Fruit fly (Drosophila melanogaster) whole organism, embryonic: ENCODE measurements around the gene CG42489.

ENCODE experiments used
- Bteb2 ChIP-seq: fragments of 200-800 bp; sonication (Bioruptor generic); optimal IDR thresholded peaks from 2 replicates; lab custom pipeline; 2016; ENCODE audit warnings: missing biosample characterization, missing genetic modification characterization
- CG10267 ChIP-seq: fragments of 200-800 bp; sonication (Bioruptor generic); optimal IDR thresholded peaks from 2 replicates; lab custom pipeline; 2018; ENCODE audit warnings: missing biosample characterization, mild to moderate bottlenecking, missing genetic modification characterization, moderate library complexity
- CG10654 ChIP-seq: fragments of 200-800 bp; sonication (Bioruptor generic); optimal IDR thresholded peaks from 2 replicates; lab custom pipeline; 2016; ENCODE audit warnings: missing biosample characterization, missing genetic modification characterization
- CG13424 ChIP-seq: fragments of 200-800 bp; sonication (Bioruptor generic); optimal IDR thresholded peaks from 2 replicates; lab custom pipeline; 2019; ENCODE audit warnings: missing biosample characterization, mild to moderate bottlenecking, missing genetic modification characterization, moderate library complexity
- CG15269 ChIP-seq: fragments of 200-800 bp; sonication (Bioruptor generic); optimal IDR thresholded peaks from 2 replicates; lab custom pipeline; 2018; ENCODE audit warnings: missing biosample characterization, mild to moderate bottlenecking, missing genetic modification characterization, moderate library complexity
- CG15479 ChIP-seq: fragments of 200-800 bp; sonication (Bioruptor generic); optimal IDR thresholded peaks from 3 replicates; lab custom pipeline; 2019; ENCODE audit warnings: missing biosample characterization, mild to moderate bottlenecking, missing genetic modification characterization, moderate library complexity
- CG1647 ChIP-seq: fragments of 200-800 bp; sonication (Bioruptor generic); optimal IDR thresholded peaks from 3 replicates; lab custom pipeline; 2016; ENCODE audit warnings: missing biosample characterization, missing genetic modification characterization
- CG16813 ChIP-seq: fragments of 200-800 bp; sonication (Bioruptor generic); IDR thresholded peaks from 3 replicates; pipeline ENCODE4 v1.3.6; 2022; ENCODE audit warnings: missing biosample characterization, missing genetic modification characterization; ENCODE audit not compliant: partially characterized antibody
- CG17361 ChIP-seq: fragments of 200-800 bp; sonication (Bioruptor generic); IDR thresholded peaks from 3 replicates; pipeline ENCODE4 v1.3.6; 2022; ENCODE audit warnings: missing biosample characterization, missing genetic modification characterization
- CG2889 ChIP-seq: fragments of 200-800 bp; sonication (Bioruptor generic); IDR thresholded peaks from 3 replicates; pipeline ENCODE4 v1.3.6; 2022; ENCODE audit warnings: missing biosample characterization, missing genetic modification characterization
- CG32772 ChIP-seq: fragments of 200-800 bp; sonication (Bioruptor generic); IDR thresholded peaks from 2 replicates; pipeline ENCODE4 v1.3.6; 2022; ENCODE audit warnings: missing biosample characterization, missing genetic modification characterization
- CG3838 ChIP-seq: fragments of 200-800 bp; sonication (Bioruptor generic); optimal IDR thresholded peaks from 3 replicates; lab custom pipeline; 2016; ENCODE audit warnings: missing biosample characterization, missing genetic modification characterization
- CG7372 ChIP-seq: fragments of 200-800 bp; sonication (Bioruptor generic); IDR thresholded peaks from 2 replicates; pipeline ENCODE4 v1.3.6; 2022; ENCODE audit warnings: missing biosample characterization, missing genetic modification characterization
- CG7556 ChIP-seq: fragments of 200-800 bp; sonication (Bioruptor generic); optimal IDR thresholded peaks from 2 replicates; lab custom pipeline; 2017; ENCODE audit warnings: missing biosample characterization, mild to moderate bottlenecking, missing genetic modification characterization
- CG7745 ChIP-seq: fragments of 200-800 bp; sonication (Bioruptor generic); optimal IDR thresholded peaks from 2 replicates; lab custom pipeline; 2018; ENCODE audit warnings: missing biosample characterization, mild to moderate bottlenecking, missing genetic modification characterization, moderate library complexity
- CG9932 ChIP-seq: fragments of 200-800 bp; sonication (Bioruptor generic); IDR thresholded peaks from 2 replicates; pipeline ENCODE4 v1.3.6; 2022; ENCODE audit warnings: missing biosample characterization, missing genetic modification characterization
- Dad ChIP-seq: fragments of 200-800 bp; sonication (Bioruptor generic); optimal IDR thresholded peaks from 3 replicates; lab custom pipeline; 2016; ENCODE audit warnings: missing biosample characterization, missing genetic modification characterization
- Doc2 ChIP-seq: fragments of 200-800 bp; sonication (Bioruptor generic); IDR thresholded peaks from 2 replicates; pipeline ENCODE4 v1.3.6; 2022; ENCODE audit warnings: missing biosample characterization, missing genetic modification characterization
- E2f2 ChIP-seq: fragments of 200-800 bp; sonication (Bioruptor generic); IDR thresholded peaks from 2 replicates; pipeline ENCODE4 v1.3.6; 2022; ENCODE audit warnings: missing biosample characterization, missing genetic modification characterization
- Hr39 ChIP-seq: fragments of >200 bp; optimal IDR thresholded peaks from 2 replicates; lab custom pipeline; 2017
- Jarid2 ChIP-seq: fragments of 200-800 bp; sonication (Bioruptor generic); optimal IDR thresholded peaks from 3 replicates; lab custom pipeline; 2017; ENCODE audit warnings: mild to moderate bottlenecking, missing biosample characterization, missing genetic modification reagents, missing genetic modification characterization
- Kr ChIP-seq: fragments of 200-800 bp; sonication (Bioruptor generic); optimal IDR thresholded peaks from 2 replicates; lab custom pipeline; 2017; ENCODE audit warnings: missing biosample characterization, mild to moderate bottlenecking, missing genetic modification characterization
- Lim3 ChIP-seq: fragments of 200-800 bp; sonication (Bioruptor generic); IDR thresholded peaks from 2 replicates; pipeline ENCODE4 v1.3.6; 2022; ENCODE audit warnings: missing biosample characterization, missing genetic modification characterization
- Meics ChIP-seq: fragments of 200-800 bp; sonication (Bioruptor generic); optimal IDR thresholded peaks from 2 replicates; lab custom pipeline; 2017; ENCODE audit warnings: missing biosample characterization, mild to moderate bottlenecking, missing genetic modification characterization
- Nf-YB ChIP-seq: fragments of 200-800 bp; sonication (Bioruptor generic); optimal IDR thresholded peaks from 3 replicates; lab custom pipeline; 2019; ENCODE audit warnings: missing biosample characterization, mild to moderate bottlenecking, missing genetic modification characterization, moderate library complexity
- Oli ChIP-seq: fragments of 200-800 bp; sonication (Bioruptor generic); optimal IDR thresholded peaks from 2 replicates; lab custom pipeline; 2018; ENCODE audit warnings: missing biosample characterization, mild to moderate bottlenecking, missing genetic modification characterization, moderate library complexity
- Poxn ChIP-seq: fragments of 200-800 bp; sonication (Bioruptor generic); IDR thresholded peaks from 2 replicates; pipeline ENCODE4 v1.3.6; 2022; ENCODE audit warnings: missing biosample characterization, missing genetic modification characterization
- Sox100B ChIP-seq: fragments of 200-800 bp; sonication (Bioruptor generic); optimal IDR thresholded peaks from 3 replicates; lab custom pipeline; 2018; ENCODE audit warnings: missing biosample characterization, mild to moderate bottlenecking, missing genetic modification characterization
- Stat92E ChIP-seq, 3 experiments: fragments of >200 bp in 2 of 3; fragments of 200-800 bp in 1 of 3; sonication (Bioruptor generic) in 1 of 3; optimal IDR thresholded peaks; 2 replicates each; lab custom pipeline; 2017 to 2019; ENCODE audit warnings: missing biosample characterization in 3 of 3, missing genetic modification characterization in 3 of 3, mild to moderate bottlenecking in 1 of 3, moderate library complexity in 1 of 3
- Vsx1 ChIP-seq: fragments of 200-800 bp; sonication (Bioruptor generic); optimal IDR thresholded peaks from 2 replicates; lab custom pipeline; 2017; ENCODE audit warnings: missing biosample characterization, mild to moderate bottlenecking, missing genetic modification characterization, missing genetic modification reagents
- bsh ChIP-seq, 2 experiments: fragments of 200-800 bp; sonication (Bioruptor generic); optimal IDR thresholded peaks; 2 replicates each; lab custom pipeline; 2017 to 2018; ENCODE audit warnings: mild to moderate bottlenecking in 2 of 2, missing biosample characterization in 2 of 2, missing genetic modification characterization in 2 of 2, moderate library complexity in 1 of 2
- cas ChIP-seq: fragments of 200-800 bp; sonication (Bioruptor generic); IDR thresholded peaks from 2 replicates; pipeline ENCODE4 v1.3.6; 2022; ENCODE audit warnings: missing biosample characterization, missing genetic modification characterization
- cg ChIP-seq: fragments of 200-800 bp; sonication (Bioruptor generic); optimal IDR thresholded peaks from 3 replicates; lab custom pipeline; 2019; ENCODE audit warnings: missing biosample characterization, mild to moderate bottlenecking, missing genetic modification characterization, moderate library complexity
- crp ChIP-seq, 2 experiments: fragments of 200-800 bp; sonication (Bioruptor generic); optimal IDR thresholded peaks; 2 replicates in 1 of 2; 3 replicates in 1 of 2; lab custom pipeline; 2017; ENCODE audit warnings: missing biosample characterization in 2 of 2, missing genetic modification characterization in 2 of 2, mild to moderate bottlenecking in 1 of 2, moderate library complexity in 1 of 2
- dan ChIP-seq: fragments of 200-800 bp; sonication (Bioruptor generic); IDR thresholded peaks from 2 replicates; pipeline ENCODE4 v1.3.6; 2022; ENCODE audit warnings: missing biosample characterization, missing genetic modification characterization
- lilli ChIP-seq: fragments of 200-800 bp; sonication (Bioruptor generic); optimal IDR thresholded peaks from 3 replicates; lab custom pipeline; 2016; ENCODE audit warnings: missing biosample characterization, missing genetic modification characterization
- nerfin-1 ChIP-seq: fragments of 200-800 bp; sonication (Bioruptor generic); optimal IDR thresholded peaks from 3 replicates; lab custom pipeline; 2019; ENCODE audit warnings: missing biosample characterization, mild to moderate bottlenecking, missing genetic modification characterization, moderate library complexity
- nom ChIP-seq: fragments of 200-800 bp; sonication (Bioruptor generic); optimal IDR thresholded peaks from 2 replicates; lab custom pipeline; 2017; ENCODE audit warnings: missing biosample characterization, missing genetic modification characterization, mild to moderate bottlenecking, moderate library complexity, missing genetic modification reagents
- odd ChIP-seq: fragments of 200-800 bp; sonication (Bioruptor generic); optimal IDR thresholded peaks from 2 replicates; lab custom pipeline; 2017; ENCODE audit warnings: missing biosample characterization, mild to moderate bottlenecking, missing genetic modification characterization
- org-1 ChIP-seq: fragments of 200-800 bp; sonication (Bioruptor generic); optimal IDR thresholded peaks from 2 replicates; lab custom pipeline; 2017; ENCODE audit warnings: missing biosample characterization, missing genetic modification characterization
- pan ChIP-seq, 4 experiments: fragments of >200 bp in 3 of 4; fragments of 200-800 bp in 1 of 4; sonication (Bioruptor generic) in 1 of 4; optimal IDR thresholded peaks in 3 of 4; IDR thresholded peaks in 1 of 4; 2 replicates each; pipeline versions ENCODE4 v1.3.6 to Lab custom; 2017 to 2022; ENCODE audit warnings: missing biosample characterization in 2 of 4, missing genetic modification characterization in 2 of 4, mixed read lengths in 1 of 4
- rib ChIP-seq: fragments of 200-800 bp; sonication (Bioruptor generic); IDR thresholded peaks from 2 replicates; pipeline ENCODE4 v1.3.6; 2022; ENCODE audit warnings: missing biosample characterization, missing genetic modification characterization
- ro ChIP-seq: fragments of 200-800 bp; sonication (Bioruptor generic); IDR thresholded peaks from 2 replicates; pipeline ENCODE4 v1.3.6; 2022; ENCODE audit warnings: missing biosample characterization, missing genetic modification characterization
- row ChIP-seq: fragments of 200-800 bp; sonication (Bioruptor generic); IDR thresholded peaks from 3 replicates; pipeline ENCODE4 v1.3.6; 2022; ENCODE audit warnings: missing biosample characterization, missing genetic modification characterization
- sens ChIP-seq: fragments of 200-800 bp; sonication (Bioruptor generic); peaks from one replicate; lab custom pipeline; 2016; ENCODE audit warnings: missing biosample characterization, missing genetic modification characterization
- tap ChIP-seq: fragments of 200-800 bp; optimal IDR thresholded peaks from 3 replicates; lab custom pipeline; 2019; ENCODE audit warnings: missing biosample characterization, mild to moderate bottlenecking, missing genetic modification characterization, moderate library complexity
- tio ChIP-seq: fragments of 200-800 bp; sonication (Bioruptor generic); optimal IDR thresholded peaks from 2 replicates; lab custom pipeline; 2017; ENCODE audit warnings: missing biosample characterization, missing genetic modification characterization, inconsistent platforms
- ttk ChIP-seq: fragments of 200-800 bp; sonication (Bioruptor generic); IDR thresholded peaks from 2 replicates; pipeline ENCODE4 v2.1.2; 2022; ENCODE audit warnings: missing biosample characterization, missing genetic modification characterization
- zen ChIP-seq: fragments of 200-800 bp; sonication (Bioruptor generic); optimal IDR thresholded peaks from 3 replicates; lab custom pipeline; 2018; ENCODE audit warnings: missing biosample characterization, mild to moderate bottlenecking, missing genetic modification characterization, moderate library complexity
- zf30C ChIP-seq: fragments of 200-800 bp; sonication (Bioruptor generic); optimal IDR thresholded peaks from 3 replicates; lab custom pipeline; 2018; ENCODE audit warnings: missing biosample characterization, mild to moderate bottlenecking, missing genetic modification characterization

CG42489 gene

DNA sequence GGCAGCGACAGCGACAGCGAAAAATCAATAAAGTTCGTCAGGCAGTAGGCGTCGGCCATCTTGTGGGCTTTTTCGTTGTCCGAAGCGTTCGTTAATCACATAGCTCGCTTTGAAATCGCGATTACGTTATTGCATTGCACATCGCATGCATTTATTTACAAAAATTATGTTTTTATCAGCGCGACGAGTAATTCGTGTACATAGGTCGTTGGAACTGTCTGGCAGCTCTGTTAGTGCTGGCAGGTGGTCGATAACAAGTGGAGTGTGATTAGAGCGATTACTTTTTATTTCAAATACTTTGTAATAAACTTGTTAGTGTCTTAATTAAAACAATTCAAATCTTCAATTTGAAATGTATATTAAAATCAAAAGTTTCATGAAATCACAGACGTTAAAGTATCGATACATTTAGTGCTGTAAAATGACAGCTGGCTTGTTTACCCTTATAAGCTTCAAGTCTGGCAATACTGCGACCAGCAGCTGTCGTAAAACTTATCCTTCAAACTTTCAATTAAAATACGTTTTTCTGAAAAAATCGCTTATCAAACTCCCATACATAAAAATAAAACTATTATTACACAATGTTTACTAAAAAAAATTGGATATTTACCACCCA, 9.2 kb upstream of the CG42489 start, which contains the start of gene CG8032 (continued):
- TF ChIP-seq Kr (GFP tag; lab: Kevin White, UChicago) (no peak), Nf-YB (no peak), ttk (GFP tag; lab: Robert Waterston, UW) (peak; percentile 36; the same call in 1 of the 2 replicates), nom (peak; percentile 9), CG17361 (GFP tag; lab: Robert Waterston, UW) (peak; percentile 48; the same call in 2 of the 3 replicates), CG1647 (GFP tag; lab: Kevin White, UChicago) (peak; percentile 2), zf30C (no peak), CG7745 (tag; lab: Kevin White, UChicago) (no peak), pan (optimal IDR thresholded peaks at IDR 0.05; lab: Kevin White, UChicago) (no peak), pan (GFP tag; optimal IDR thresholded peaks at IDR 0.05 in 1 of 2, IDR thresholded peaks at IDR 0.05 in 1 of 2) (no peak), tio (GFP tag; lab: Kevin White, UChicago) (no peak), Poxn (GFP tag; lab: Robert Waterston, UW) (no peak), cas (no peak), ro (no peak), CG10267 (tag; lab: Kevin White, UChicago) (peak; percentile 93), lilli (GFP tag; lab: Kevin White, UChicago) (peak; percentile 72), cg (GFP tag; lab: Kevin White, UChicago) (no peak), CG9932 (GFP tag; lab: Robert Waterston, UW) (peak; percentile 72), E2f2 (GFP tag; lab: Robert Waterston, UW) (peak; percentile 54), CG32772 (GFP tag; lab: Robert Waterston, UW) (no peak), Meics (peak; percentile 12), dan (GFP tag; lab: Robert Waterston, UW) (no peak), zen (tag; lab: Kevin White, UChicago) (peak; percentile 37), Stat92E (GFP tag; optimal IDR thresholded peaks at IDR 0.05; lab: Kevin White, UChicago) (no peak), CG10654 (GFP tag; lab: Kevin White, UChicago) (no peak), sens (peak; percentile 91), CG15269 (no peak), CG13424 (tag; lab: Kevin White, UChicago) (peak; percentile 62), Sox100B (GFP tag; lab: Kevin White, UChicago) (peak; percentile 25), Jarid2 (GFP tag; lab: Kevin White, UChicago) (no peak), Lim3 (no peak), CG7556 (GFP tag; lab: Kevin White, UChicago) (peak; percentile 17), Dad (peak; percentile 0), Vsx1 (no peak), org-1 (GFP tag; lab: Kevin White, UChicago) (no peak), CG16813 (GFP tag; lab: Robert Waterston, UW) (peak; percentile 69), bsh (GFP tag; optimal IDR thresholded peaks at IDR 0.05; lab: Kevin White, UChicago) (peak in 1 of 2 experiments; percentile 38), CG7372 (GFP tag; lab: Robert Waterston, UW) (no peak), tap (peak; percentile 16), Hr39 (lab: Kevin White, UChicago) (no peak), nerfin-1 (tag; lab: Kevin White, UChicago) (peak; percentile 17), rib (GFP tag; lab: Robert Waterston, UW) (no peak), CG2889 (no peak), odd (no peak), Doc2 (no peak), row (GFP tag; lab: Robert Waterston, UW) (peak; percentile 62), CG15479 (GFP tag; lab: Kevin White, UChicago) (no peak), Bteb2 (GFP tag; lab: Kevin White, UChicago) (peak; percentile 31), Oli (tag; lab: Kevin White, UChicago) (no peak), crp (GFP tag; optimal IDR thresholded peaks at IDR 0.05; lab: Kevin White, UChicago) (peak; percentile 75 to 95), CG3838 (GFP tag; lab: Kevin White, UChicago) (no peak)
